Worm (Caenorhabditis elegans): Measurements from ENCODE around the gene R08F11.7.

DNA sequence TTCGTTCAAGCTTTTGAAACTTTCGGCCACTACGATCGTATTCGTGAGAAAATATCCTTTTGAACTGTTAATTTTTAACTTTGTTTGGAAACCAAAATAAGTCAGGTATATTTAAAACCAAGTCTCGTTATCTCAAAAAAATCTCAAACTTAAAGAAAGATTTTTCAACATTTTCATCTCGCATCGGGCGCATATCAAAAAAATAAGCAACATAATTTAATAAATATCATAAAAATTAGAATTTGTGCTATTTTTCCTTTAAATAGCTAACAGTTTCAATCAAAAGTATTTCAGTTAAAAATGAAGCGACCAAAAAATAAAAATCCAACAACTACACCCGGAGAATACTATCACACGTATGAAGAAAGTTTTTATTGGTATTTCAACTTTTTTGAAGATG lies 16.1 kb downstream of the R08F11.7 start, which contains the start of gene srw-7:
- TF ChIP-seq dao-5 (tag; optimal IDR thresholded peaks at IDR 0.05) = no peak
- no peak for TF ChIP-seq W03F9.2 (tag; optimal IDR thresholded peaks at IDR 0.05)
